Fruit fly (Drosophila melanogaster) whole organism, embryonic: ENCODE measurements around the gene kin17.
A peak's percentile ranks its signal among the peaks of the same experiment; 100 is the strongest.

Experiments used
- Adf1 ChIP-seq: fragments of 200-800 bp; sonication (Bioruptor generic); IDR thresholded peaks from 2 replicates; pipeline ENCODE4 v1.3.6; 2022; ENCODE audit warnings: missing biosample characterization, missing genetic modification characterization
- Atf3 ChIP-seq: fragments of 200-800 bp; sonication (Bioruptor generic); optimal IDR thresholded peaks from 3 replicates; lab custom pipeline; 2016; ENCODE audit warnings: missing biosample characterization, missing genetic modification characterization
- CG12659 ChIP-seq: fragments of 200-800 bp; sonication (Bioruptor generic); optimal IDR thresholded peaks from 3 replicates; lab custom pipeline; 2017; ENCODE audit warnings: mild to moderate bottlenecking, missing biosample characterization, missing genetic modification reagents, missing genetic modification characterization
- CG12744 ChIP-seq: fragments of 200-800 bp; sonication (Bioruptor generic); optimal IDR thresholded peaks from 2 replicates; lab custom pipeline; 2016; ENCODE audit warnings: missing biosample characterization, missing genetic modification characterization
- CG13296 ChIP-seq: fragments of 200-800 bp; sonication (Bioruptor generic); optimal IDR thresholded peaks from 3 replicates; lab custom pipeline; 2018; ENCODE audit warnings: missing biosample characterization, mild to moderate bottlenecking, missing genetic modification characterization
- CG15514 ChIP-seq: fragments of 200-800 bp; sonication (Bioruptor generic); optimal IDR thresholded peaks from 3 replicates; lab custom pipeline; 2017; ENCODE audit warnings: missing biosample characterization, missing genetic modification characterization, mild to moderate bottlenecking, moderate library complexity, missing genetic modification reagents
- CG17829 ChIP-seq: fragments of 200-800 bp; optimal IDR thresholded peaks from 2 replicates; lab custom pipeline; 2019; ENCODE audit warnings: missing biosample characterization, mild to moderate bottlenecking, missing genetic modification characterization, moderate library complexity
- CG18619 ChIP-seq: fragments of 200-800 bp; sonication (Bioruptor generic); optimal IDR thresholded peaks from 3 replicates; lab custom pipeline; 2017; ENCODE audit warnings: missing biosample characterization, mild to moderate bottlenecking, missing genetic modification characterization
- CG30020 ChIP-seq: fragments of 200-800 bp; optimal IDR thresholded peaks from 2 replicates; lab custom pipeline; 2019; ENCODE audit warnings: missing biosample characterization, mild to moderate bottlenecking, missing genetic modification characterization, moderate library complexity
- CG34376 ChIP-seq: fragments of 200-800 bp; sonication (Bioruptor generic); optimal IDR thresholded peaks from 2 replicates; lab custom pipeline; 2018; ENCODE audit warnings: missing biosample characterization, mild to moderate bottlenecking, missing genetic modification characterization
- CG6175 ChIP-seq: fragments of 200-800 bp; sonication (Bioruptor generic); IDR thresholded peaks from 3 replicates; pipeline ENCODE4 v1.3.6; 2022; ENCODE audit warnings: missing biosample characterization, missing genetic modification characterization
- CG6689 ChIP-seq: fragments of 200-800 bp; sonication (Bioruptor generic); IDR thresholded peaks from 2 replicates; pipeline ENCODE4 v1.3.6; 2022; ENCODE audit warnings: missing biosample characterization, missing genetic modification characterization
- CG8924 ChIP-seq: fragments of 200-800 bp; optimal IDR thresholded peaks from 3 replicates; lab custom pipeline; 2019; ENCODE audit warnings: missing biosample characterization, mild to moderate bottlenecking, missing genetic modification characterization, moderate library complexity
- Doc3 ChIP-seq: fragments of 200-800 bp; sonication (Bioruptor generic); IDR thresholded peaks from 3 replicates; pipeline ENCODE4 v1.3.6; 2022; ENCODE audit warnings: missing biosample characterization, missing genetic modification characterization; ENCODE audit not compliant: partially characterized antibody
- Gsc ChIP-seq: fragments of 200-800 bp; sonication (Bioruptor generic); IDR thresholded peaks from 2 replicates; pipeline ENCODE4 v1.3.6; 2022; ENCODE audit warnings: missing biosample characterization, missing genetic modification characterization
- HHEX ChIP-seq: fragments of 200-800 bp; sonication (Bioruptor generic); optimal IDR thresholded peaks from 3 replicates; lab custom pipeline; 2017; ENCODE audit warnings: missing biosample characterization, mild to moderate bottlenecking, missing genetic modification characterization, missing genetic modification reagents
- HLH4C ChIP-seq: fragments of 200-800 bp; sonication (Bioruptor generic); IDR thresholded peaks from 3 replicates; pipeline ENCODE4 v1.3.6; 2022; ENCODE audit warnings: missing biosample characterization, missing genetic modification characterization; ENCODE audit not compliant: partially characterized antibody
- Hand ChIP-seq: fragments of 200-800 bp; sonication (Bioruptor generic); optimal IDR thresholded peaks from 2 replicates; lab custom pipeline; 2017; ENCODE audit warnings: mild to moderate bottlenecking, missing biosample characterization, missing genetic modification reagents, missing genetic modification characterization
- Hr51 ChIP-seq, 2 experiments: fragments of 200-800 bp; sonication (Bioruptor generic); optimal IDR thresholded peaks; 2 replicates in 1 of 2; 3 replicates in 1 of 2; lab custom pipeline; 2016 to 2018; ENCODE audit warnings: missing biosample characterization in 2 of 2, missing genetic modification characterization in 2 of 2, mild to moderate bottlenecking in 1 of 2, moderate library complexity in 1 of 2
- Jarid2 ChIP-seq: fragments of 200-800 bp; sonication (Bioruptor generic); optimal IDR thresholded peaks from 3 replicates; lab custom pipeline; 2017; ENCODE audit warnings: mild to moderate bottlenecking, missing biosample characterization, missing genetic modification reagents, missing genetic modification characterization
- Kr ChIP-seq: fragments of 200-800 bp; sonication (Bioruptor generic); optimal IDR thresholded peaks from 2 replicates; lab custom pipeline; 2017; ENCODE audit warnings: missing biosample characterization, mild to moderate bottlenecking, missing genetic modification characterization
- MESR4 ChIP-seq: fragments of 200-800 bp; sonication (Bioruptor generic); optimal IDR thresholded peaks from 2 replicates; lab custom pipeline; 2018; ENCODE audit warnings: missing biosample characterization, mild to moderate bottlenecking, missing genetic modification characterization, moderate library complexity
- MTF-1 ChIP-seq: fragments of 200-800 bp; sonication (Bioruptor generic); optimal IDR thresholded peaks from 2 replicates; lab custom pipeline; 2018; ENCODE audit warnings: missing biosample characterization, mild to moderate bottlenecking, missing genetic modification characterization, borderline replicate concordance
- Max ChIP-seq: fragments of 200-800 bp; sonication (Bioruptor generic); optimal IDR thresholded peaks from 2 replicates; lab custom pipeline; 2016; ENCODE audit warnings: missing biosample characterization, mild to moderate bottlenecking, missing genetic modification characterization
- Med ChIP-seq: fragments of 200-800 bp; sonication (Bioruptor generic); peaks from one replicate; lab custom pipeline; 2016; ENCODE audit warnings: missing biosample characterization, missing genetic modification characterization, mild to moderate bottlenecking, inconsistent platforms, moderate library complexity
- Pdp1 ChIP-seq, 2 experiments: fragments of 200-800 bp; sonication (Bioruptor generic); optimal IDR thresholded peaks; 3 replicates each; lab custom pipeline; 2016; ENCODE audit warnings: missing biosample characterization in 2 of 2, missing genetic modification characterization in 2 of 2, mild to moderate bottlenecking in 1 of 2, moderate library complexity in 1 of 2
- Side ChIP-seq: fragments of 200-800 bp; sonication (Bioruptor generic); optimal IDR thresholded peaks from 2 replicates; lab custom pipeline; 2016; ENCODE audit warnings: missing biosample characterization, missing genetic modification characterization
- ara ChIP-seq: fragments of 200-800 bp; sonication (Bioruptor generic); IDR thresholded peaks from 2 replicates; pipeline ENCODE4 v1.3.6; 2022; ENCODE audit warnings: missing biosample characterization, missing genetic modification characterization
- btn ChIP-seq: fragments of 200-800 bp; sonication (Bioruptor generic); optimal IDR thresholded peaks from 2 replicates; lab custom pipeline; 2016; ENCODE audit warnings: missing biosample characterization, missing genetic modification characterization
- cad ChIP-seq: fragments of >200 bp; optimal IDR thresholded peaks from 2 replicates; lab custom pipeline; 2017; ENCODE audit warnings: missing biosample characterization, missing genetic modification characterization
- da ChIP-seq: fragments of 200-800 bp; sonication (Bioruptor generic); optimal IDR thresholded peaks from 2 replicates; lab custom pipeline; 2016; ENCODE audit warnings: missing biosample characterization, missing genetic modification characterization
- danr ChIP-seq: fragments of 200-800 bp; sonication (Bioruptor generic); IDR thresholded peaks from 2 replicates; pipeline ENCODE4 v1.3.6; 2022; ENCODE audit warnings: missing biosample characterization, missing genetic modification characterization
- fd96Cb ChIP-seq: fragments of 200-800 bp; sonication (Bioruptor generic); optimal IDR thresholded peaks from 2 replicates; lab custom pipeline; 2018; ENCODE audit warnings: missing biosample characterization, mild to moderate bottlenecking, missing genetic modification characterization, moderate library complexity
- ftz-f1 ChIP-seq: fragments of 200-800 bp; sonication (Bioruptor generic); optimal IDR thresholded peaks from 2 replicates; lab custom pipeline; 2016; ENCODE audit warnings: missing biosample characterization, missing genetic modification characterization
- hth ChIP-seq: fragments of >200 bp; optimal IDR thresholded peaks from 2 replicates; lab custom pipeline; 2017; ENCODE audit warnings: inconsistent platforms
- knrl ChIP-seq: fragments of 200-800 bp; sonication (Bioruptor generic); IDR thresholded peaks from 3 replicates; pipeline ENCODE4 v1.3.6; 2022; ENCODE audit warnings: missing biosample characterization, missing genetic modification characterization; ENCODE audit not compliant: partially characterized antibody
- nau ChIP-seq: fragments of 200-800 bp; sonication (Bioruptor generic); optimal IDR thresholded peaks from 3 replicates; lab custom pipeline; 2017; ENCODE audit warnings: missing biosample characterization, mild to moderate bottlenecking, missing genetic modification characterization, missing genetic modification reagents
- org-1 ChIP-seq: fragments of 200-800 bp; sonication (Bioruptor generic); optimal IDR thresholded peaks from 2 replicates; lab custom pipeline; 2017; ENCODE audit warnings: missing biosample characterization, missing genetic modification characterization
- p53 ChIP-seq: fragments of 200-800 bp; sonication (Bioruptor generic); optimal IDR thresholded peaks from 2 replicates; lab custom pipeline; 2016; ENCODE audit warnings: missing biosample characterization, missing genetic modification characterization
- pho ChIP-seq: fragments of 200-800 bp; sonication (Bioruptor generic); optimal IDR thresholded peaks from 2 replicates; lab custom pipeline; 2016; ENCODE audit warnings: missing biosample characterization, missing genetic modification characterization
- ro ChIP-seq: fragments of 200-800 bp; sonication (Bioruptor generic); IDR thresholded peaks from 2 replicates; pipeline ENCODE4 v1.3.6; 2022; ENCODE audit warnings: missing biosample characterization, missing genetic modification characterization
- sens ChIP-seq: fragments of 200-800 bp; sonication (Bioruptor generic); peaks from one replicate; lab custom pipeline; 2016; ENCODE audit warnings: missing biosample characterization, missing genetic modification characterization
- slou ChIP-seq: fragments of 200-800 bp; sonication (Bioruptor generic); optimal IDR thresholded peaks from 3 replicates; lab custom pipeline; 2016; ENCODE audit warnings: missing biosample characterization, missing genetic modification characterization
- sna ChIP-seq: fragments of 200-800 bp; sonication (Bioruptor generic); IDR thresholded peaks from 2 replicates; pipeline ENCODE4 v1.3.6; 2022; ENCODE audit warnings: missing biosample characterization, missing genetic modification characterization; ENCODE audit not compliant: partially characterized antibody
- sug ChIP-seq: fragments of 200-800 bp; optimal IDR thresholded peaks from 2 replicates; lab custom pipeline; 2019; ENCODE audit warnings: missing biosample characterization, mild to moderate bottlenecking, missing genetic modification characterization, moderate library complexity
- toy ChIP-seq: fragments of 200-800 bp; sonication (Bioruptor generic); IDR thresholded peaks from 2 replicates; pipeline ENCODE4 v1.3.6; 2022; ENCODE audit warnings: missing biosample characterization, missing genetic modification characterization
- wor ChIP-seq: fragments of 200-800 bp; sonication (Bioruptor generic); IDR thresholded peaks from 2 replicates; pipeline ENCODE4 v1.3.6; 2022; ENCODE audit warnings: missing biosample characterization, missing genetic modification characterization

kin17 gene

DNA sequence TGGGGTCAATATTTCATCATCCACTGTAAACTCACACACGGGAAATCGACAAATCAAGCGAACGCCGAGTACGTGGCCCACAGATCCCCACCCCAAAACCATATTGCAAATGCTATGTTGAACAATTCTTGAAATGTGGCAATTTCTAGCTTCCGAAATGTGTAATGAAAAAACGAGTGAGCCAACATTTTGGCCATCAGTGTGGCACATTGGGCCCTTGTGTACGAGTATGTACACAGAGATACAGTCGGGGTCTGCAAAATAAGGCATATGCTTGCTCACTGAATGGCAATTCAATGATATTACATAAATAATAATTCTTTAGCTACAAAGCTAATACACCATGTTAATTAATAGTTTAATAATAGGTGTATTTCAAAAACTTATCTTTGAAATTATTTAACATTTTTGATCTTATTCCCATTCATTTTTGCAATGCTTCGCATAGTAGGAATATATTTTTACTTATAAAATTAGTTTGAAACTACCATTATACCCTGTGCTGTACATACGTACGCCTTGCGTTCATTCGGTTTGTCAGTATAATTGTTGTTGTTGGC is 43.0 kb downstream of the kin17 start (continued):
- TF ChIP-seq p53 (GFP tag; lab: Kevin White, UChicago) (no peak), CG18619 (peak; percentile 89), btn (GFP tag; lab: Kevin White, UChicago) (peak; percentile 45)

DNA sequence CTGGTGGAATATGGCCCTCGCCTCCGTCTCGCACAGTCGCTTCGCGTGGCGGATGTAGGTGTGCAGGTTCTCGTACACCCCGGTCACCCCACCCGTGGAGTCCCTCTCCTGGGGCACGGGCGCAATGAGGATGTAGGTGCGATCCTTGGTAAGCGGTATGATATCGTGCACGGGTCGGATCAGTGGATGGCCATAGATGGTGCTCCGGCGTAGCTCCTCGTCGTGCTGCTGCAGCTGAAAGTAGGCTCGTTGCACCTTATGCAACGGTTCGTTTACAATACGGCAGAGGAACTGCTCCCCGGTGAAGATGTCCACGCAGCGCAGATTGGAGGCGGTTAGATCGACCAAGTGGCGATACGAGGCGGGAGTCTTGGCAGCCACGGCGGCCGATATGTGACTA is 43.9 kb downstream of the kin17 start:
- TF ChIP-seq nau (GFP tag; lab: Kevin White, UChicago): no peak
- no peak for TF ChIP-seq Max (GFP tag; lab: Kevin White, UChicago)
- TF ChIP-seq Pdp1 (GFP tag; optimal IDR thresholded peaks at IDR 0.05; lab: Kevin White, UChicago): peak in 1 of 2 experiments; percentile 10
- no peak for TF ChIP-seq org-1 (GFP tag; lab: Kevin White, UChicago)
- no peak for TF ChIP-seq cad (GFP tag; lab: Kevin White, UChicago)
- TF ChIP-seq knrl: no peak
- TF ChIP-seq ftz-f1 (GFP tag; lab: Kevin White, UChicago): no peak
- TF ChIP-seq CG6175: no peak
- TF ChIP-seq HHEX (GFP tag; lab: Kevin White, UChicago): no peak
- TF ChIP-seq hth (lab: Kevin White, UChicago): no peak
- TF ChIP-seq fd96Cb (tag; lab: Kevin White, UChicago): no peak
- no peak for TF ChIP-seq CG15514 (GFP tag; lab: Kevin White, UChicago)
- TF ChIP-seq pho: no peak
- peak in 1 of 2 experiments; percentile 5 for TF ChIP-seq Hr51 (GFP tag; optimal IDR thresholded peaks at IDR 0.05; lab: Kevin White, UChicago)
- TF ChIP-seq CG17829: no peak
- TF ChIP-seq slou (GFP tag; lab: Kevin White, UChicago): no peak
- TF ChIP-seq sens (GFP tag; lab: Kevin White, UChicago): peak; percentile 82
- no peak for TF ChIP-seq Jarid2
- no peak for TF ChIP-seq MESR4 (GFP tag; lab: Kevin White, UChicago)
- TF ChIP-seq Gsc: no peak
- TF ChIP-seq wor: no peak
- no peak for TF ChIP-seq CG30020 (tag; lab: Kevin White, UChicago)
- peak; percentile 17 for TF ChIP-seq Med (GFP tag; lab: Kevin White, UChicago)
- TF ChIP-seq, all 482 proteins: peak for 4

DNA sequence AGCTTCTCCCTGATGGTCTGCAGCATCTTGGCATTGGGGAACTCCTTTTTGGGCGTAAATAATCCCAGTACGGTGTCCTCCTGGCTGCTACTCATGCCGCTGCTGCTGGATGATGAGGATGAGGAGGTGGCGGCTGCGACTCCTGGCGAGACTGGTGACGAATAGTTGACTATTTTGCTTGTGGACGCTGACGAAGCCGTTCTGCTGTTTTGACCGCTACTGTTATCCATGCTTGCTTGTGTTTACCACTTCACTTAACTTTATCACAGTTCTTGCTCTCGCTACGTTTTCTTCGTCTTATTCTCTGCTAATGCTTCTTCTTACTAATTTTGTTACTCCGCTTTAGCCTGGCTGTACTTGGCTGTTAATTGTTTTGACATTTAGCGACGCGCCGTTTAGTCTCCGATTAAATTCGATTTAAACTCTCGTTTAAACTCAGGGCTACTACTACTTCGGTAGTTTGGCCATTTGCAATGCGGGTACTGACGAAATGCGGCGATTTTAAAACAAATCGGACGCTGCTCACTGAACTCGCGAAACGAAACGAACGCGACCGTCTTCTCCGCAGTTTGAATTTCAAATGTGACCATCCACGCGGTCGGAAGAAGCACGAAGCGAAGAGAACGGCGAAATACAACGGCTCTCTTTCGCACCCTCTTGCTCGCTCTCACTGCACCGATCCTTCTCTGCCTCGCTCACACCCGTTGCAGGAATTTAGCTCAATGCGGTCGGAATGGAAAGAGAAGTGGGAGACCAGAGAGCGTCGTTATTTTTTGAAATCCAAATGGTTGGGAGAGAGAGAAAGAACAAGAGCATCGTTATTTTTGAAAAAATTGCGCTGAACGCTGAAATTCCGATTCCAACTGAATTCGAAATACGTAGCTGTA is 44.7 kb downstream of the kin17 start, which contains the start of gene trbl:
Gene trbl, minus strand, starts transcription at position 584 of the 887 bp plus-strand sequence.
- TF ChIP-seq toy (no peak), Hand (GFP tag; lab: Kevin White, UChicago) (peak; percentile 15), HLH4C (GFP tag; lab: Robert Waterston, UW) (peak; percentile 73), Atf3 (no peak), da (GFP tag; lab: Kevin White, UChicago) (no peak), Doc3 (GFP tag; lab: Robert Waterston, UW) (peak; percentile 37; the same call in 1 of the 3 replicates), Side (GFP tag; lab: Kevin White, UChicago) (peak; percentile 21), CG12659 (GFP tag; lab: Kevin White, UChicago) (peak; percentile 22), ara (peak; percentile 49), CG6689 (GFP tag; lab: Robert Waterston, UW) (no peak), CG8924 (tag; lab: Kevin White, UChicago) (peak; percentile 70), danr (no peak), Adf1 (GFP tag; lab: Robert Waterston, UW) (no peak; the same call in 1 of the 2 replicates), CG34376 (GFP tag; lab: Kevin White, UChicago) (peak; percentile 68), ro (GFP tag; lab: Robert Waterston, UW) (no peak), sug (tag; lab: Kevin White, UChicago) (no peak), CG12744 (peak; percentile 11), MTF-1 (GFP tag; lab: Kevin White, UChicago) (peak; percentile 44), CG13296 (GFP tag; lab: Kevin White, UChicago) (peak; percentile 53), sna (0 out of 2 replicates have a peak, but pooled peaks have one; percentile 55), Kr (peak; percentile 13)
